Worm (Caenorhabditis elegans): ENCODE results near the gene nhr-38.

The nhr-38 gene

DNA sequence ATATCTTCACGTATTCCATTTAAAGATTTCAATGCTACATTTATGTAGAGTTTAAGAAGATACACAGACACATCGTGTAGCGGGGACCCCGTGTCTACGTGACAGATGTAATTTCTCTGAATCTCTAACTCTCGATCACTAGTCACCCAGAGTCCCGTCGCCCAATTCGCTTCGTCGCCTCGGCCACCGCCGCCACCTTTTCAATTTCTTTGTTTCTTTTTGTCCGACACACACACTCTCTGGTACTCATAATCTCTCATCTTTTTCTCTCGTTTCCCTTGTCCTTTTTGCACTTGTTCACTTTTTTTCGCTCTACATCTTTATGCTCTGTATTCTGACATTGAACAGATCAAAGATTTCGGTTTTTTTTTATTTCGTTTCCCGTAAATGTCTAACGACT, 8.4 kb downstream of the nhr-38 start (continued):
- peak; percentile 64 for TF ChIP-seq cey-2 (tag; optimal IDR thresholded peaks at IDR 0.05; ENCODE audit: borderline replicate concordance, insufficient read depth)
- TF ChIP-seq mxl-2 (GFP tag; conservative IDR thresholded peaks at IDR 0.05): no peak
- peak; percentile 100 for TF ChIP-seq aha-1 (tag)
- TF ChIP-seq mep-1 (tag; optimal IDR thresholded peaks at IDR 0.05): peak; percentile 83
- 0 out of 2 replicates have a peak, but pooled peaks have one; percentile 14 for TF ChIP-seq lin-29 (GFP tag; IDR thresholded peaks at IDR 0.05)
- TF ChIP-seq dmd-6 (GFP tag; IDR thresholded peaks at IDR 0.05): peak; percentile 93
- peak; percentile 26 for TF ChIP-seq nhr-6 (tag; optimal IDR thresholded peaks at IDR 0.05)
- no peak for TF ChIP-seq set-16 (GFP tag; IDR thresholded peaks at IDR 0.05)
- 0 out of 2 replicates have a peak, but pooled peaks have one; percentile 12 for TF ChIP-seq arid-1 (GFP tag; conservative IDR thresholded peaks at IDR 0.05)
- TF ChIP-seq daf-19 (GFP tag; conservative IDR thresholded peaks at IDR 0.05): no peak
- TF ChIP-seq zag-1 (tag; optimal IDR thresholded peaks at IDR 0.05): no peak

DNA sequence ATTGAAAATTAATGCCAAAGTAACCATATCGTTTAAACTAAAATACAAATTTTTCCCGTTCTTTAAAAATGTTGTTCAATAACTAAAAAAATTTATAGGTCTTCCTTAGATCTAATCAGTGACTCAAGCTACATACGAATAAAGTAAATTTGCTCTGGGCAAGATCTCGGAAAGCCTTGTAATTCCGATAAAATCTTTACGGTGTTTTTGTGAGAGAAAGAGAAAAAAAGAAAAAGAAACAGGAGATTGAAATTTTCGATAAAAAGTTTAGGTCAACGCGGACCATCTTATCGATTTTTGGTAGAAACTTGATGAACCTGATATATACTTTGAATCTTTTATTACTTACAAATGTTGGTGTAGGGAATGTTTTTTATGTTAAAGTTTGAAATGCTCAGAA, 13.2 kb downstream of the nhr-38 start:
- TF ChIP-seq mxl-2 (GFP tag; conservative IDR thresholded peaks at IDR 0.05): no peak
- TF ChIP-seq lin-38 (GFP tag; IDR thresholded peaks at IDR 0.05): no peak
- no peak for TF ChIP-seq fos-1 (tag; optimal IDR thresholded peaks at IDR 0.05)
- no peak for TF ChIP-seq nhr-10 (tag; optimal IDR thresholded peaks at IDR 0.05)
- TF ChIP-seq lin-13 (GFP tag; optimal IDR thresholded peaks at IDR 0.05): no peak
- TF ChIP-seq aha-1 (tag): no peak
- TF ChIP-seq nhr-28 (tag; optimal IDR thresholded peaks at IDR 0.05): no peak
- TF ChIP-seq cey-2 (tag; optimal IDR thresholded peaks at IDR 0.05; ENCODE audit: borderline replicate concordance, insufficient read depth): no peak
- no peak for TF ChIP-seq dmd-6 (GFP tag; IDR thresholded peaks at IDR 0.05)
- TF ChIP-seq zag-1 (tag; optimal IDR thresholded peaks at IDR 0.05): no peak
- TF ChIP-seq nhr-102 (tag; optimal IDR thresholded peaks at IDR 0.05): no peak
- no peak for TF ChIP-seq mes-2 (tag; optimal IDR thresholded peaks at IDR 0.05; ENCODE audit: poor library complexity, severe bottlenecking)
- no peak for TF ChIP-seq ceh-28 (tag; optimal IDR thresholded peaks at IDR 0.05)
- TF ChIP-seq dve-1 (tag; optimal IDR thresholded peaks at IDR 0.05; ENCODE audit: insufficient read depth): no peak
- no peak for TF ChIP-seq unc-39 (tag; optimal IDR thresholded peaks at IDR 0.05)
- TF ChIP-seq nhr-41 (GFP tag; IDR thresholded peaks at IDR 0.05): no peak
- no peak for TF ChIP-seq daf-16 (GFP tag; optimal IDR thresholded peaks at IDR 0.05)
- TF ChIP-seq daf-16 (tag; optimal IDR thresholded peaks at IDR 0.05): no peak

DNA sequence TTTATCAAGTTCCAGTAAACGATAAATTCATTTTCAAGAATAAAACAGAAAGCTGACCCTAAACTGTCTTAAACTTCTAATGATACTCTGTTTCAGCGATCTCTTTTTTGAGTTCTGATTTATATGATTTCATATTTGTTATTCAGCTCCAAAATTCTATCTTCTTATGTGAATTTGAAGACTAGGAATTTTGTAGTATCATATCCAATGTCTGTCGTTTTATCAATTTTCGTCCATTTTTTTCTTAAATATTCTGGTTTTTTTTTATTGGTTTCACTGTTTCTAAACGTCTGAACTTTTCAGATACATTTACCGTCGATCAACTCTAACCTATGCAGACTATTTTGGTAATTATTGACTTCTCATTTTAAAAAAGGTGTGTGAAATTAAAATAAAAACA, 15.0 kb downstream of the nhr-38 start, which contains the start of the genes nhr-138 and C28D4.18:
TSS of gene nhr-138 (plus strand) at position 304 of the 400 bp plus-strand sequence.
TSS of gene C28D4.18 (plus strand) at position 333 of the 400 bp plus-strand sequence.
- TF ChIP-seq ctbp-1 (GFP tag; IDR thresholded peaks at IDR 0.05): no peak
- no peak for TF ChIP-seq nhr-10 (tag; optimal IDR thresholded peaks at IDR 0.05)
- peak; percentile 95 for TF ChIP-seq aha-1 (tag)
- TF ChIP-seq daf-19 (GFP tag; conservative IDR thresholded peaks at IDR 0.05): no peak
- TF ChIP-seq R02D3.7 (tag; optimal IDR thresholded peaks at IDR 0.05): no peak
- TF ChIP-seq dmd-6 (GFP tag; IDR thresholded peaks at IDR 0.05): no peak

DNA sequence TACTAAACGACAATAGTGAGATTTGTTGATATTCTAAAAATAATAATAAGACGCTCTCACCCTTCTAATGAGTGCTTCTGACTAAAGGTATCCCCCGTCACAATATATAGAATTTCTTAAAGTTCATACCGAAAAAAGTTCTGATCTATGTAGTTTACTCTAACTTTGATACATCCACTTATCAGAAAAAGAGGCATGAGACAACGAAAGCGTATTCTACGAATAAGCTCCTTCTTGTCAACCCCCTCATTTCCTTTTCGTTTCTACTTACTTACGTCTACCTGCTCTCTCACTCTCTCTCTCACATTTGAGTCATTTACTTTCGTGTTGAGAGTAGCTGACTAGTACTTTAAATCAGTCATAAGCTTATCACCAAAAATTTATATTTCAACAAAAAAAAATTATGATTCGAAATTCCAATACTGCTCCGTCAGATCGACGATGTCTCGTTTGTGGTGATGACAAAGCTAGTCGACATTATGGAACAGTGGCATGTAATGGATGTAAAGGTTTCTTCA, 15.5 kb downstream of the nhr-38 start:
- TF ChIP-seq unc-62 (GFP tag; optimal IDR thresholded peaks at IDR 0.05 in 1 of 2) (peak in 1 of 2 experiments; percentile 63), unc-62 (tag; optimal IDR thresholded peaks at IDR 0.05) (no peak), ces-1 (GFP tag; optimal IDR thresholded peaks at IDR 0.05) (no peak), nhr-11 (tag; optimal IDR thresholded peaks at IDR 0.05) (peak; percentile 38), aha-1 (tag) (peak; percentile 80)

DNA sequence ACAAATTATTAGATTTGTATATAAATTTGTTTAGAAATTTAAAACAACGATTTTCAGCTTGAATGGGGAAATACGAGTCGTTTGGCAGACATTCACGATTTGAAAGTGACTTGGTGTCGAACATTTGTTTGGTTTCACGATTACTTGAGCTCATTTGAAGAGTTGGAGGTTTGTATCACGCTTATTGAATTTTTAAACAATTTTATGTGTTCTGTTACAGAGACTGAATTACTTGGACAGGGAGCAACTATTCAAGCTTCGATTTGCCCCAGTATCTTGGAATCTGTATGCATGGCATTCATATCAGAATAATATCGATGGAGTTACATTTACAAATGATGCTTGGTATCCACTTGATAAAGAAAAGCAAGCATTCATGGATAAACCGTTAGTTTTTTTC, 17.2 kb downstream of the nhr-38 start:
- peak in 1 of 2 experiments; percentile 91 for TF ChIP-seq unc-62 (GFP tag; optimal IDR thresholded peaks at IDR 0.05 in 1 of 2)
- TF ChIP-seq unc-62 (tag; optimal IDR thresholded peaks at IDR 0.05): no peak
- no peak for TF ChIP-seq lin-15B (tag; optimal IDR thresholded peaks at IDR 0.05)
- no peak for TF ChIP-seq nhr-10 (tag; optimal IDR thresholded peaks at IDR 0.05)

DNA sequence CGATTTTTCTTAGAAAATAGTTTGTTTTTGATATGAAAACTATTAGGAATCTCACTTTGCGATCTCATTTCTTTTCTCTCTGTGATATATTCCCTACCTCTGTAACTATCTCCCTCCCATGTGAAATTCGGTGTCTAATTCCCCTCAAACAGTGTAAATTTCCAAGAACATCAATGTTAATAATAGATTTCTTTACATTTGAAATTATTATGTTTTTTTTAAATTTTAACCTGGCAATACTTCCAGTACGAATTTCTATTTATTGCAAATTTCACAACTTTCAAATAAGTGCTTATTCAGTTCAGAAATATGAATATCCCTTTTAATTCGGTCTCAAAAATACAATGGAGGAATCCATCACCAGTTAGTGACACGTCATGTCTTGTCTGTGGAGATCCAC, 18.4 kb downstream of the nhr-38 start, which contains the start of gene nhr-100:
TSS of gene nhr-100 (plus strand) at position 301 of the 400 bp plus-strand sequence.
- TF ChIP-seq dpl-1 (GFP tag; optimal IDR thresholded peaks at IDR 0.05) (no peak), tra-1 (GFP tag; IDR thresholded peaks at IDR 0.05) (no peak), dve-1 (tag; optimal IDR thresholded peaks at IDR 0.05; ENCODE audit: insufficient read depth) (no peak), ama-1 (optimal IDR thresholded peaks at IDR 0.05) (no peak), Y75B8A.6 (GFP tag; IDR thresholded peaks at IDR 0.05) (no peak), hmg-1.1 (GFP tag; IDR thresholded peaks at IDR 0.05) (no peak), F49E8.2 (tag; optimal IDR thresholded peaks at IDR 0.05; ENCODE audit: borderline replicate concordance) (no peak), daf-19 (GFP tag; conservative IDR thresholded peaks at IDR 0.05) (no peak)

Data from whole organism, L4 larva.